Worm (Caenorhabditis elegans) whole organism, late embryonic: ENCODE results near the gene srw-127.

Experiments used
- C08G9.2 ChIP-seq: sonication (generic microtip); optimal IDR thresholded peaks from 2 replicates; lab custom pipeline; 2016; ENCODE audit warnings: mild to moderate bottlenecking, missing genetic modification characterization, moderate library complexity, missing compliant biosample characterization
- C38D4.7 ChIP-seq: fragments of 200-800 bp; sonication (Bioruptor generic); optimal IDR thresholded peaks from 2 replicates; lab custom pipeline; 2018; ENCODE audit warnings: mild to moderate bottlenecking, missing genetic modification characterization, moderate library complexity, missing compliant biosample characterization
- F13H6.1 ChIP-seq: sonication (generic microtip); optimal IDR thresholded peaks from 2 replicates; lab custom pipeline; 2016; ENCODE audit warnings: missing genetic modification characterization, missing compliant biosample characterization
- K02D7.2 ChIP-seq: sonication (generic microtip); optimal IDR thresholded peaks from 2 replicates; lab custom pipeline; 2017; ENCODE audit warnings: mild to moderate bottlenecking, missing genetic modification characterization, missing compliant biosample characterization
- ahr-1 ChIP-seq: sonication (generic microtip); optimal IDR thresholded peaks from 2 replicates; lab custom pipeline; 2016; ENCODE audit warnings: missing genetic modification characterization, missing compliant biosample characterization
- ceh-18 ChIP-seq: sonication (generic microtip); optimal IDR thresholded peaks from 2 replicates; lab custom pipeline; 2016; ENCODE audit warnings: missing genetic modification characterization, missing compliant biosample characterization
- ceh-19 ChIP-seq: fragments of 200-800 bp; sonication (Bioruptor generic); optimal IDR thresholded peaks from 2 replicates; lab custom pipeline; 2018; ENCODE audit warnings: mild to moderate bottlenecking, missing genetic modification characterization, missing compliant biosample characterization
- ceh-2 ChIP-seq: sonication (generic microtip); optimal IDR thresholded peaks from 2 replicates; lab custom pipeline; 2016; ENCODE audit warnings: missing genotype, missing genetic modification characterization, missing compliant biosample characterization
- ceh-22 ChIP-seq: sonication (generic microtip); optimal IDR thresholded peaks from 2 replicates; lab custom pipeline; 2017; ENCODE audit warnings: missing biosample characterization, missing genetic modification characterization
- ceh-24 ChIP-seq: sonication (generic microtip); optimal IDR thresholded peaks from 2 replicates; lab custom pipeline; 2016; ENCODE audit warnings: mild to moderate bottlenecking, missing genetic modification characterization, missing compliant biosample characterization
- ceh-31 ChIP-seq: sonication (generic microtip); optimal IDR thresholded peaks from 2 replicates; lab custom pipeline; 2016; ENCODE audit warnings: missing genetic modification characterization, missing compliant biosample characterization
- ceh-34 ChIP-seq: sonication (generic microtip); optimal IDR thresholded peaks from 2 replicates; lab custom pipeline; 2016; ENCODE audit warnings: mild to moderate bottlenecking, missing genetic modification characterization, missing compliant biosample characterization
- ceh-45 ChIP-seq: fragments of 200-800 bp; sonication (Bioruptor generic); IDR thresholded peaks from 2 replicates; pipeline ENCODE4 v1.3.6; 2022; ENCODE audit warnings: missing genetic modification reagents, missing genetic modification characterization, missing compliant biosample characterization
- ceh-48 ChIP-seq: sonication (generic microtip); optimal IDR thresholded peaks from 2 replicates; lab custom pipeline; 2016; ENCODE audit warnings: missing genetic modification characterization, inconsistent platforms, missing compliant biosample characterization
- ceh-6 ChIP-seq: fragments of 200-800 bp; sonication (Bioruptor generic); optimal IDR thresholded peaks from 2 replicates; lab custom pipeline; 2018; ENCODE audit warnings: mild to moderate bottlenecking, missing genetic modification characterization, missing compliant biosample characterization
- ceh-9 ChIP-seq: sonication (generic microtip); optimal IDR thresholded peaks from 2 replicates; lab custom pipeline; 2016; ENCODE audit warnings: mild to moderate bottlenecking, missing genetic modification characterization, inconsistent platforms, missing compliant biosample characterization
- che-1 ChIP-seq: sonication (generic microtip); optimal IDR thresholded peaks from 2 replicates; lab custom pipeline; 2016; ENCODE audit warnings: mild to moderate bottlenecking, missing genetic modification characterization, missing compliant biosample characterization
- dmd-4 ChIP-seq: sonication (generic microtip); optimal IDR thresholded peaks from 2 replicates; lab custom pipeline; 2016; ENCODE audit warnings: borderline replicate concordance, missing genetic modification characterization, missing compliant biosample characterization
- elt-2 ChIP-seq: sonication (generic microtip); optimal IDR thresholded peaks from 2 replicates; lab custom pipeline; 2016; ENCODE audit warnings: missing genetic modification reagents, missing genetic modification characterization, missing compliant biosample characterization
- ets-4 ChIP-seq: sonication (generic microtip); optimal IDR thresholded peaks from 2 replicates; lab custom pipeline; 2016; ENCODE audit warnings: missing genetic modification characterization, missing compliant biosample characterization
- eyg-1 ChIP-seq: sonication (generic microtip); optimal IDR thresholded peaks from 2 replicates; lab custom pipeline; 2016; ENCODE audit warnings: missing genotype, missing genetic modification characterization, missing compliant biosample characterization
- fax-1 ChIP-seq: sonication (generic microtip); optimal IDR thresholded peaks from 2 replicates; lab custom pipeline; 2016; ENCODE audit warnings: missing genotype, missing genetic modification characterization, missing compliant biosample characterization
- fkh-6 ChIP-seq: sonication (generic microtip); optimal IDR thresholded peaks from 2 replicates; lab custom pipeline; 2016; ENCODE audit warnings: missing genetic modification characterization, missing compliant biosample characterization
- hlh-6 ChIP-seq: sonication (generic microtip); optimal IDR thresholded peaks from 2 replicates; lab custom pipeline; 2016; ENCODE audit warnings: missing genotype, missing genetic modification characterization, missing compliant biosample characterization
- lim-6 ChIP-seq: sonication (generic microtip); optimal IDR thresholded peaks from 2 replicates; lab custom pipeline; 2016; ENCODE audit warnings: missing genetic modification characterization, missing compliant biosample characterization
- lin-11 ChIP-seq: fragments of 200-800 bp; sonication (Bioruptor generic); optimal IDR thresholded peaks from 2 replicates; lab custom pipeline; 2018; ENCODE audit warnings: mild to moderate bottlenecking, missing genetic modification characterization, missing compliant biosample characterization
- mec-3 ChIP-seq: sonication (generic microtip); optimal IDR thresholded peaks from 2 replicates; lab custom pipeline; 2016; ENCODE audit warnings: borderline replicate concordance, missing genetic modification characterization, missing compliant biosample characterization
- nfya-1 ChIP-seq: sonication (generic microtip); optimal IDR thresholded peaks from 2 replicates; lab custom pipeline; 2017; ENCODE audit warnings: missing genetic modification characterization, mild to moderate bottlenecking, missing compliant biosample characterization, antibody characterized with exemption, moderate library complexity
- nhr-11 ChIP-seq: fragments of 150-350 bp; optimal IDR thresholded peaks from 2 replicates; lab custom pipeline; 2014; ENCODE audit warnings: missing biosample characterization, missing genetic modification characterization
- pros-1 ChIP-seq: fragments of 150-350 bp; optimal IDR thresholded peaks from 2 replicates; lab custom pipeline; 2014; ENCODE audit warnings: missing biosample characterization, missing genetic modification reagents, missing genetic modification characterization
- ref-2 ChIP-seq: sonication (generic microtip); optimal IDR thresholded peaks from 2 replicates; lab custom pipeline; 2016; ENCODE audit warnings: missing genetic modification characterization, missing compliant biosample characterization
- rnt-1 ChIP-seq: sonication (generic microtip); optimal IDR thresholded peaks from 2 replicates; lab custom pipeline; 2016; ENCODE audit warnings: missing genetic modification characterization, missing compliant biosample characterization
- tbx-2 ChIP-seq: sonication (generic microtip); optimal IDR thresholded peaks from 2 replicates; lab custom pipeline; 2016; ENCODE audit warnings: missing genetic modification characterization, missing compliant biosample characterization
- ttx-3 ChIP-seq: sonication (generic microtip); optimal IDR thresholded peaks from 2 replicates; lab custom pipeline; 2016; ENCODE audit warnings: missing genetic modification reagents, missing genetic modification characterization, missing compliant biosample characterization
- unc-3 ChIP-seq, 2 experiments: fragments of 200-800 bp in 1 of 2; sonication (Bioruptor generic) in 1 of 2; sonication (generic microtip) in 1 of 2; conservative IDR thresholded peaks in 1 of 2; optimal IDR thresholded peaks in 1 of 2; 2 replicates each; pipeline versions ENCODE4 v1.3.6 to Lab custom; 2016 to 2022; ENCODE audit warnings: missing compliant biosample characterization in 2 of 2, missing genetic modification characterization in 2 of 2, missing genetic modification reagents in 1 of 2
- unc-55 ChIP-seq: sonication (generic microtip); optimal IDR thresholded peaks from 2 replicates; lab custom pipeline; 2017; ENCODE audit warnings: missing biosample characterization, missing genetic modification reagents, missing genetic modification characterization
- unc-86 ChIP-seq: sonication (generic microtip); optimal IDR thresholded peaks from 2 replicates; lab custom pipeline; 2016; ENCODE audit warnings: missing genetic modification characterization, missing compliant biosample characterization

Gene srw-127

DNA sequence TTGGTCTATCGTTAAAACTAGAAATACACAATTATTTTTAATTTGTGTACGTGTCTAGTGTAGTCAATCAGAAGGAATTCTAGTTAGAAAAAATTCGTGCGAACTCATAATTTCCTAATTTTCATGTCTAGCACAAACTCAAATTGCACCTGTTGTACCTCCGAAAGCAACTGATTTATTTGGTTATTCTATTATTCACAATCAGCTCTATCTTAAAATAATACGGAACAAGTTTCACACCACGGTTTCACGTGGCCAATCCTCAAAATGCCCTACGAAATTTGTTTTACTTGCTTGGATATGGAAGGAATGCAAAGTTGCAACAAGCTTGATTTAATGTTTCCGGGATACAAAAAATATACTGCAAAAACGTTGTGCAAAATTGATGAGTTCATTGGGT is at the start of gene srw-127:
Gene srw-127, plus strand, starts transcription at position 301 of the 400 bp plus-strand sequence.
- TF ChIP-seq C38D4.7 (GFP tag; lab: Kevin White, UChicago) (no peak), ceh-48 (tag; lab: Kevin White, UChicago) (no peak), ceh-22 (no peak), mec-3 (no peak), F13H6.1 (tag; lab: Kevin White, UChicago) (no peak), hlh-6 (tag; lab: Kevin White, UChicago) (no peak), che-1 (no peak), fax-1 (tag; lab: Kevin White, UChicago) (no peak), ceh-31 (no peak), lin-11 (tag; lab: Kevin White, UChicago) (no peak), unc-3 (GFP tag; conservative IDR thresholded peaks at IDR 0.05; lab: Robert Waterston, UW) (no peak), unc-3 (tag; optimal IDR thresholded peaks at IDR 0.05; lab: Kevin White, UChicago) (no peak), ceh-19 (GFP tag; lab: Kevin White, UChicago) (no peak), K02D7.2 (tag; lab: Kevin White, UChicago) (no peak), ahr-1 (tag; lab: Kevin White, UChicago) (no peak), ceh-2 (tag; lab: Kevin White, UChicago) (no peak), eyg-1 (tag; lab: Kevin White, UChicago) (no peak)

DNA sequence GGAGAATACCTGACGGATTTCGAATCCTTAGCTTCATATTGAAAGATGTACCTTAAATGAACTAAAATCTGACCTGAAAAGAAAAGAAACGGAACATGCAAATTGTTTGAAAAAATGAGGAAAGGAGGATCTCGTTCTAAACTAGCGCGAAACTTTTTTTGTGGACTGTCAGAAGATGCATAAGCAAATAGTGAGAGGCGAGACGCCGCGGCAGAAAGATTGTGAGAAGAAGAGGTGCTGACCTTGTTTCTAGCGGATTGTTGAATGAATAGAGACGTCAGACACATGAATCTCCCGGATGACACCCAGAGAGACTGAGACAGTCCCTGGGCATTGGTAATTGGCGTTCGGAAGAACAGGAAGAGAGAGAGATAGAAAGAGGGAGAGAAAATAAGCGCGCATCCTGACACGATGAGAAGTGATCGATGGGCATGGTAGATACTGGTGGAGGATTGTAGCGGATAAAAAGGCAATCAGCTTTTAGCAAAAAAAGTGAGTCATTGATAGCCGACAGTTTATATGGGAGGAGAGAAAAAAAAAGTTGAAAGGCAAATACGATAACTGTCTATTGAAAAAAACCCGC is 42.7 kb upstream of the srw-127 start, which contains the start of gene ptr-15:
Gene ptr-15, minus strand, starts transcription at position 51 of the 583 bp plus-strand sequence.
- TF ChIP-seq ceh-19 (GFP tag; lab: Kevin White, UChicago) (no peak), nfya-1 (tag; lab: Kevin White, UChicago) (peak; percentile 11), tbx-2 (tag; lab: Kevin White, UChicago) (no peak), fkh-6 (no peak), ets-4 (tag; lab: Kevin White, UChicago) (no peak), lim-6 (tag; lab: Kevin White, UChicago) (no peak), pros-1 (tag; lab: Kevin White, UChicago) (peak; percentile 57), ref-2 (no peak), hlh-6 (tag; lab: Kevin White, UChicago) (no peak), ceh-45 (GFP tag; lab: Robert Waterston, UW) (no peak), che-1 (no peak), dmd-4 (tag; lab: Kevin White, UChicago) (no peak), ceh-9 (no peak), unc-55 (GFP tag; lab: Kevin White, UChicago) (peak; percentile 30), ttx-3 (tag; lab: Kevin White, UChicago) (no peak), eyg-1 (tag; lab: Kevin White, UChicago) (no peak), ceh-24 (no peak)

DNA sequence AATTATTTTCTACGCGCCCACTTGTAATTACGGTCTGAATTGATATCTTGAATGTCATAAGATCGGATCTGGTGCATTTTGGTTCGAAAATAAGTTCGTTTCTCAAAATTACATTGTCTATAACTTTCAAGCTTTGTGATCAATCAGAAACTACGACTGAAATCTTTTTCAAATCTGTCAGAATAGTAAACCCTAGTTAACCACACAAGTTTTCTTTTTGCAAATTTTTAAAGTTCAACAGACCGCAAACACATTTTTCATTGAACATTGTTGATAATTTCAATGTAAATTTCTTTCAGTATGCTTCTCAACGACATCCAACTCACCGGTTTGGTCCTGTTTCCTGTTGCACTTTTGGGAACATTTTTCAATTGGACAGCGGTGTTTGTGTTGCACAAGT is 41.1 kb upstream of the srw-127 start, which contains the start of gene srx-59:
Gene srx-59, plus strand, starts transcription at position 301 of the 400 bp plus-strand sequence.
- no peak for TF ChIP-seq mec-3
- no peak for TF ChIP-seq nhr-11 (tag; lab: Kevin White, UChicago)
- no peak for TF ChIP-seq lim-6 (tag; lab: Kevin White, UChicago)
- TF ChIP-seq unc-86 (tag; lab: Kevin White, UChicago) = no peak
- TF ChIP-seq ttx-3 (tag; lab: Kevin White, UChicago) = no peak
- TF ChIP-seq ahr-1 (tag; lab: Kevin White, UChicago) = no peak
- no peak for TF ChIP-seq ceh-34 (tag; lab: Kevin White, UChicago)
- no peak for TF ChIP-seq C08G9.2
- TF ChIP-seq K02D7.2 (tag; lab: Kevin White, UChicago) = no peak
- no peak for TF ChIP-seq fax-1 (tag; lab: Kevin White, UChicago)
- no peak for TF ChIP-seq F13H6.1 (tag; lab: Kevin White, UChicago)
- no peak for TF ChIP-seq ceh-31
- no peak for TF ChIP-seq ceh-18 (tag; lab: Kevin White, UChicago)
- no peak for TF ChIP-seq ceh-45 (GFP tag; lab: Robert Waterston, UW)
- TF ChIP-seq elt-2 (tag; lab: Kevin White, UChicago) = no peak
- no peak for TF ChIP-seq rnt-1
- TF ChIP-seq ceh-6 = no peak
- TF ChIP-seq hlh-6 (tag; lab: Kevin White, UChicago) = no peak
